Worm (Caenorhabditis elegans) whole organism, midembryonic: ENCODE results near the gene sre-1.

ENCODE experiments used
- T22C8.4 ChIP-seq: fragments of 200-800 bp; sonication (Bioruptor generic); IDR thresholded peaks from 2 replicates; pipeline ENCODE4 v1.3.6; 2022; ENCODE audit warnings: missing genetic modification characterization, missing compliant biosample characterization
- cog-1 ChIP-seq: sonication (generic microtip); optimal IDR thresholded peaks from 2 replicates; lab custom pipeline; 2016; ENCODE audit warnings: missing genetic modification characterization, missing compliant biosample characterization
- flt-1 ChIP-seq: fragments of 200-800 bp; sonication (Bioruptor generic); IDR thresholded peaks from 2 replicates; pipeline ENCODE4 v1.3.6; 2022; ENCODE audit warnings: missing genetic modification characterization, missing compliant biosample characterization
- klf-2 ChIP-seq: fragments of 200-800 bp; sonication (Bioruptor generic); conservative IDR thresholded peaks from 2 replicates; pipeline ENCODE4 v1.3.6; 2022; ENCODE audit warnings: missing genetic modification reagents, missing genetic modification characterization, missing compliant biosample characterization
- med-1 ChIP-seq: sonication (generic microtip); optimal IDR thresholded peaks from 2 replicates; lab custom pipeline; 2017; ENCODE audit warnings: missing genetic modification characterization, mild to moderate bottlenecking, missing compliant biosample characterization, antibody characterized with exemption, missing genetic modification reagents; ENCODE audit not compliant: insufficient read depth
- ref-1 ChIP-seq: fragments of 200-800 bp; sonication (Bioruptor generic); conservative IDR thresholded peaks from 2 replicates; pipeline ENCODE4 v1.3.6; 2022; ENCODE audit warnings: missing genetic modification reagents, missing genetic modification characterization, missing compliant biosample characterization
- tab-1 ChIP-seq: fragments of 200-800 bp; sonication (Bioruptor generic); IDR thresholded peaks from 2 replicates; pipeline ENCODE4 v1.3.6; 2022; ENCODE audit warnings: missing genetic modification characterization, missing compliant biosample characterization
- ztf-23 ChIP-seq: fragments of 200-800 bp; sonication (Bioruptor generic); IDR thresholded peaks from 2 replicates; pipeline ENCODE4 v1.3.6; 2022; ENCODE audit warnings: missing genetic modification reagents, missing genetic modification characterization, missing compliant biosample characterization
- ztf-29 ChIP-seq: fragments of 200-800 bp; sonication (Bioruptor generic); IDR thresholded peaks from 2 replicates; pipeline ENCODE4 v1.3.6; 2022; ENCODE audit warnings: missing genetic modification reagents, missing genetic modification characterization, missing compliant biosample characterization

Gene sre-1

DNA sequence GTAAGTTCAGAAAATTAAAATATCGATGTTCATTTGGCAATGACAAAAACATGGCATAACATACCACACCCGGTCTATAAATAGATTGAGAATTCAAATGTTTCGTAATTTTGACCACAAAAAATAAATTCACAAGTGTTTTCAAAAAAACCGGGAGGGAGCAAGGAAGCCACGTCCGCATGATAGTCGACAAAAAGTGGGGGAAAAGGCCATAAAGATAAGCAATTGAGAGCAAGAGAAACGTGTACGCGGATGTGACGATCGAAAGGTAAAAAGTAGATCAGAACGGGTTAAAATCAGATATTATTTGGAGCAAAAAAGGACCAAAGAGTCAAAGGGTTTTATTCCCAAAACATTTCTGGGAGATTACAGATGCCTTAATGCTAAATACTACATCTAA is 14.8 kb upstream of the sre-1 start:
- TF ChIP-seq ztf-29 (no peak), flt-1 (no peak), ref-1 (GFP tag; lab: Robert Waterston, UW) (no peak), ztf-23 (GFP tag; lab: Robert Waterston, UW) (no peak), med-1 (GFP tag; lab: Kevin White, UChicago) (no peak), klf-2 (GFP tag; lab: Robert Waterston, UW) (no peak), cog-1 (tag; lab: Kevin White, UChicago) (no peak), T22C8.4 (GFP tag; lab: Robert Waterston, UW) (no peak), tab-1 (no peak)

DNA sequence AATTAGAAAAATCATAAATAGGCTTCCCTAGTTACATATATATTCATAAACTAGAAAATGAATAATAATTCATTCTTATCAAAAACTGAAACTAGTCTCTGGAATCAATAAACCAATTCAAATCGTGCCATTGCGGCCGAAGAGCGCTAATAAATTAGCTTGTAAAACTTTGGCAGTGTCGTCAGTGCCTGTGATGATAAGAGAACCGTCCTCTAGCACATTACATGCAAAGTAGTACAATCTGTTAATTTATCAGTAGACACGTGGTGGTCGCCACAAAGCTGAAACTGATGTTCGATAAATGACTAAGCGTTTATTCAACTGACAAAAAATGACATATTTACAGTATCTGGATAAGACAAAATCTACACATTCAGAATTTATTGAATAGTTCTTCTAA is 13.9 kb upstream of the sre-1 start:
- no peak for TF ChIP-seq flt-1
- no peak for TF ChIP-seq ztf-23 (GFP tag; lab: Robert Waterston, UW)
- no peak for TF ChIP-seq tab-1
- TF ChIP-seq klf-2 (GFP tag; lab: Robert Waterston, UW), result no peak
- TF ChIP-seq T22C8.4 (GFP tag; lab: Robert Waterston, UW), result no peak
- no peak for TF ChIP-seq med-1 (GFP tag; lab: Kevin White, UChicago)
- TF ChIP-seq cog-1 (tag; lab: Kevin White, UChicago), result no peak
- TF ChIP-seq ztf-29, result no peak
- TF ChIP-seq ref-1 (GFP tag; lab: Robert Waterston, UW), result no peak

DNA sequence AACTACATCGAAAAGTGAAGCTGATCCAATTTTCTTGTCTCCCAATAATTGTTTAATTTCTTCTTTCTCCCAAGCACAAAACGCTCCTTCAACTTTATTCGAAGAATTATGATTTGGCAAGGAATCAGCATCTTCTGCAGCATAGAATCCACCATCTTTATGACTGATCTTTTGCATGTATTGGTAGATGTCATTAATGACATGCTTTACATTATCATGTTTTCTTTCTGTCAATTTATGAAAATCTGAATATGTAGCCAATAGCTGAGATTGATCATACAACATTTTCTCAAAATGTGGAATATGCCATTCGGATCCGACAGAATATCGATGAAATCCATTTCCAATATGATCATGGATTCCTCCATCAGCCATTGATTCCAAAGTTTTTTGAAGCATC is 12.3 kb upstream of the sre-1 start:
- TF ChIP-seq klf-2 (GFP tag; lab: Robert Waterston, UW), result no peak
- TF ChIP-seq ztf-29, result no peak
- TF ChIP-seq cog-1 (tag; lab: Kevin White, UChicago), result no peak
- no peak for TF ChIP-seq tab-1
- TF ChIP-seq ztf-23 (GFP tag; lab: Robert Waterston, UW), result no peak
- no peak for TF ChIP-seq med-1 (GFP tag; lab: Kevin White, UChicago)
- TF ChIP-seq ref-1 (GFP tag; lab: Robert Waterston, UW), result no peak
- no peak for TF ChIP-seq T22C8.4 (GFP tag; lab: Robert Waterston, UW)
- no peak for TF ChIP-seq flt-1

DNA sequence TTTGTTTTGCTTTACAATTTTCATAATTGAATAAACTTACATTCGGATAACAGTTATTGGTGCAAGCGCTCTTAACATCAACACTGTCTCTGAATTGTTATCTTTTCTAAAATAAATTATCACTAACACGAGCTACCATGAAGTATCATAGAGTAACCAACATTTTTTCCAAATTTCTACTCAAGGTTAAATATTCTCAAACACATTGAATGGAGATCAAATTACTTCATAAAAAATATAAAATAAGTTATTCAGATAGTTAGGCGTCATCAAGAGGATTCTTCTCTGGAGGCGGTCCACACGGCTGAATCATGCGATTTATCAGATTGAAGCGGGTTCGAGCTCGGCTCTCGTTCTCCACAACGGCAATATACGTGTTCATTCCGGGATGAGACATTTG is 11.1 kb upstream of the sre-1 start, which contains the start of gene B0495.5:
TSS of gene B0495.5 (minus strand) at position 101 of the 400 bp plus-strand sequence.
- TF ChIP-seq klf-2 (GFP tag; lab: Robert Waterston, UW) (no peak), tab-1 (no peak), T22C8.4 (GFP tag; lab: Robert Waterston, UW) (no peak), med-1 (GFP tag; lab: Kevin White, UChicago) (no peak), flt-1 (no peak), cog-1 (tag; lab: Kevin White, UChicago) (no peak), ztf-29 (no peak), ref-1 (GFP tag; lab: Robert Waterston, UW) (no peak), ztf-23 (GFP tag; lab: Robert Waterston, UW) (no peak)

DNA sequence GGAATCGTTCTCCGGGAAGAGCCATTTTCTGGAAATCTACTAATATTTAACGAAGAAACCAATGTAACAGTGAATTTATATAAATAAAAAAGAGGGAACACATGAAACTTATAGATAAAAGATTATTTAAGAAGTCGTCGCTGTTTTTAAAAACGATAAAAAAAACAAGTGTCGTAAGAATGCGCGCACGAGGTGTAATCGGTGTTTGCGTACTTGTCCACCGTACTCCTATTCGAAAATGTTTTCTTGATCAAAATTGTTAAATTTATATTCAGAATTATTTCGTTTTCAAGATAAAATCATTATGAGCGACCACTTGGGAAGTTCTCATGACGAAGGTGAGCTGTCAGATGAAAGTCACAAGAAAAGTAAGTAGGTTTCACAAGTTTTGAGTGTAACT is 10.5 kb upstream of the sre-1 start, which contains the start of the genes moa-2 and cdk-11.1:
TSS of gene moa-2 (minus strand) at position 25 of the 400 bp plus-strand sequence.
TSS of gene cdk-11.1 (plus strand) at position 227 of the 400 bp plus-strand sequence.
- TF ChIP-seq klf-2 (GFP tag; lab: Robert Waterston, UW) (no peak), ztf-29 (no peak), cog-1 (tag; lab: Kevin White, UChicago) (no peak), tab-1 (no peak), T22C8.4 (GFP tag; lab: Robert Waterston, UW) (no peak)

DNA sequence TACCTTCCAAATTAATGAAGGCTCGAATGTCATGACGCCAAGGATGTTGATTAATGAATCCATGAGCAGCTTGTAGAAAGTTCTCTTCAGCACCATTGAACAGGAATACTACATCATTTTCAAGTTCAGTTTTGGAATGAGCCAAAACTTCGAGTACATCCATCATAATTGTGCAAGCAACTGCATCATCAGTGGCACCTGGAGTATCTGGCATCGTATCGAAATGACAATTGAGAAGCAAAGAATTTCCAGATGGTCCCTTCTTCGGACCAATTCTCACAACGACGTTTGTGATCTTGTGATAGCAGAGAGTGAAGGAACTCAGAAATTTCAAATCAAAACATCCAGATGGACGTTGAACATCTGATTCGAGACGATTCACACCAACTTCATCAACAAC is 5.1 kb upstream of the sre-1 start:
- no peak for TF ChIP-seq klf-2 (GFP tag; lab: Robert Waterston, UW)
- no peak for TF ChIP-seq flt-1
- TF ChIP-seq cog-1 (tag; lab: Kevin White, UChicago), result no peak
- TF ChIP-seq T22C8.4 (GFP tag; lab: Robert Waterston, UW), result no peak
- no peak for TF ChIP-seq ref-1 (GFP tag; lab: Robert Waterston, UW)
- TF ChIP-seq ztf-23 (GFP tag; lab: Robert Waterston, UW), result no peak
- no peak for TF ChIP-seq tab-1
- TF ChIP-seq ztf-29, result no peak
- no peak for TF ChIP-seq med-1 (GFP tag; lab: Kevin White, UChicago)

DNA sequence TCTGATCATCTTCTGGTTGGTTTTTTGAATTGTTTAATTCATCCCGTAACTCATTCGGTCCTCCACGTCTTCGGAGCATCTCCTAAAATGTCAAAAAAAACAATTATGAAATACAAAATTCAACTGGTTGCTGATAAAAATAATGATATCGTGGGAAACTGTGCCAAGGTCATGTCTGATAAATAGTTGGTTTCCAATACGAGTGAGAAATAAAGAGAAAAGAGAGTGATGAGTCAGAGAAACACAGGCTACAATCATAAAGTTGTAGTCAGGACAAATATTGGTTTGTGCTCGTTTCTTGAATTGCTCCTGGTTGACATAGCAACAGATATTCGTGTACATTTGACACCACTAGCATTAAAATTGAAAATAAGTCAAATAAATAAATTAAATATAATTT is 4.4 kb upstream of the sre-1 start, which contains the start of gene B0495.7:
TSS of gene B0495.7 (minus strand) at position 82 of the 400 bp plus-strand sequence.
- TF ChIP-seq cog-1 (tag; lab: Kevin White, UChicago) (no peak), klf-2 (GFP tag; lab: Robert Waterston, UW) (no peak), ref-1 (GFP tag; lab: Robert Waterston, UW) (no peak), ztf-29 (no peak), T22C8.4 (GFP tag; lab: Robert Waterston, UW) (no peak), tab-1 (no peak), flt-1 (no peak), med-1 (GFP tag; lab: Kevin White, UChicago) (no peak), ztf-23 (GFP tag; lab: Robert Waterston, UW) (no peak)

DNA sequence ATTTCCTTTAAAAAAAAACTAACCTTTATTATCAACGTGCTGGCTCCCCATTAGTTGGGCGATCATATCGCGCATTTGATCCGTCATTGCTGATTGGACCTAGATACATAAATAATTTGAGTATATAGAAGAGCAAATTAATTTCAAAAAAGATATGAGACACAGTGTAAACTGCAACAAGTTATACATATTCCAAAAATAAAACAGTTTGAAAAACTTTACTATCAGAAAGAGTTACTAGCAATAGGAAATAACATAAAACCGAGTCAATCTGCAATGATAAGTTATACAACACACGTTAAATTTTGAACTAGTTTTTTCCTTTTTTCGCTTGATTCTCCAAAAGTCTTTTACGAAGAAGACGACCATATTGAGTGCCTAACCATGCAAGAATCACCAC is 2.1 kb upstream of the sre-1 start, which contains the start of gene luc-7L:
TSS of gene luc-7L (minus strand) at position 101 of the 400 bp plus-strand sequence.
- TF ChIP-seq T22C8.4 (GFP tag; lab: Robert Waterston, UW) (no peak), cog-1 (tag; lab: Kevin White, UChicago) (no peak), ztf-29 (no peak), flt-1 (no peak), ref-1 (GFP tag; lab: Robert Waterston, UW) (no peak), ztf-23 (GFP tag; lab: Robert Waterston, UW) (no peak), med-1 (GFP tag; lab: Kevin White, UChicago) (no peak), klf-2 (GFP tag; lab: Robert Waterston, UW) (no peak), tab-1 (no peak)

DNA sequence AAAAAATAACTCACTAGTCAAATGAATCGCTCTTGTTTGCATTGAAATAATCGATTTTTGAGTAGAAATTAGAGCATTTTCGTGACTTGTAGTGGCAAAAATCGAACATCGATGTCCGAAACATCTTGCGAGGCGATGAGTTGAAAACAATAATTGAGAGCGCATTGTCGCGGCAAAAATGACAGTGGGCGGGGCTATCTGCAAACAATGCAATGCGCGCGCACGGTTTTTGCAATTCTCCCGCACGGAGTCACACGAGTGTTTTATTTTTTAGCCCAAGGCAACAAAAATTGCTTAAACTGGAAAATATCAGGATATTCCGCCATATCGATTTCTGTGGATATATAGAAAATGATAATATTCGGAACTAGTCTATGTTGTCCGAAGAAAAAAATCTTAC is 964 bp upstream of the sre-1 start, which contains the start of gene B0495.9:
TSS of gene B0495.9 (minus strand) at position 171 of the 400 bp plus-strand sequence.
- TF ChIP-seq tab-1 (peak; percentile 91), T22C8.4 (GFP tag; lab: Robert Waterston, UW) (peak; percentile 77), klf-2 (GFP tag; lab: Robert Waterston, UW) (peak; percentile 88), ztf-23 (GFP tag; lab: Robert Waterston, UW) (peak; percentile 93), cog-1 (tag; lab: Kevin White, UChicago) (peak; percentile 76), ref-1 (GFP tag; lab: Robert Waterston, UW) (peak; percentile 58; the same call in 1 of the 2 replicates), ztf-29 (peak; percentile 79), flt-1 (peak; percentile 95), med-1 (GFP tag; lab: Kevin White, UChicago) (peak; percentile 97)
